Fruit fly (Drosophila melanogaster): ENCODE data around the gene CG7384.

Gene CG7384

dm6 chr2L:10543992-10544391, 33.7 kb upstream of the CG7384 start (continued):
- no peak for TF ChIP-seq YL-1 (GFP tag; optimal IDR thresholded peaks at IDR 0.05)
- no peak for TF ChIP-seq gro (GFP tag; optimal IDR thresholded peaks at IDR 0.05)
- TF ChIP-seq otp (GFP tag; IDR thresholded peaks at IDR 0.05) = no peak
- no peak for TF ChIP-seq sima (GFP tag; optimal IDR thresholded peaks at IDR 0.05)
- no peak for TF ChIP-seq Sry-δ (GFP tag; optimal IDR thresholded peaks at IDR 0.05)
- TF ChIP-seq Usf (GFP tag; optimal IDR thresholded peaks at IDR 0.05) = no peak
- peak; percentile 16 for TF ChIP-seq CG9817 (tag; optimal IDR thresholded peaks at IDR 0.05)
- no peak for TF ChIP-seq CG15514 (GFP tag; optimal IDR thresholded peaks at IDR 0.05)
- no peak for TF ChIP-seq HLH54F (GFP tag; optimal IDR thresholded peaks at IDR 0.05)
- no peak for TF ChIP-seq lmd (GFP tag; IDR thresholded peaks at IDR 0.05)
- TF ChIP-seq Drgx (GFP tag; IDR thresholded peaks at IDR 0.05) = no peak
- TF ChIP-seq nmo (GFP tag; optimal IDR thresholded peaks at IDR 0.05) = no peak
- TF ChIP-seq nau (GFP tag; optimal IDR thresholded peaks at IDR 0.05) = no peak
- TF ChIP-seq CG7839 (tag; optimal IDR thresholded peaks at IDR 0.05) = peak; percentile 16
- TF ChIP-seq CG8388 (GFP tag; optimal IDR thresholded peaks at IDR 0.05) = no peak
- TF ChIP-seq chinmo (GFP tag; IDR thresholded peaks at IDR 0.05; ENCODE audit: partially characterized antibody) = no peak
- TF ChIP-seq Awh (GFP tag; IDR thresholded peaks at IDR 0.05) = no peak
- no peak for TF ChIP-seq CG15601 (tag; optimal IDR thresholded peaks at IDR 0.05)
- 0 out of 2 replicates have a peak, but pooled peaks have one; percentile 22 for TF ChIP-seq Rx (GFP tag; IDR thresholded peaks at IDR 0.05)
- no peak for TF ChIP-seq CG7963 (GFP tag; IDR thresholded peaks at IDR 0.05; ENCODE audit: partially characterized antibody)
- peak; percentile 13 for TF ChIP-seq phol (tag; optimal IDR thresholded peaks at IDR 0.05)
- TF ChIP-seq Side (GFP tag; optimal IDR thresholded peaks at IDR 0.05) = no peak
- no peak for TF ChIP-seq NfI (GFP tag; optimal IDR thresholded peaks at IDR 0.05)
- no peak for TF ChIP-seq CG1792 (GFP tag; optimal IDR thresholded peaks at IDR 0.05)
- TF ChIP-seq caup (GFP tag; optimal IDR thresholded peaks at IDR 0.05; ENCODE audit: severe bottlenecking) = no peak
- TF ChIP-seq Dek (tag; optimal IDR thresholded peaks at IDR 0.05) = no peak
- TF ChIP-seq vvl (GFP tag; IDR thresholded peaks at IDR 0.05) = no peak
- TF ChIP-seq CG9609 (GFP tag; optimal IDR thresholded peaks at IDR 0.05) = no peak
- TF ChIP-seq Fer3 (tag; optimal IDR thresholded peaks at IDR 0.05) = no peak
- TF ChIP-seq zen2 (GFP tag; IDR thresholded peaks at IDR 0.05; ENCODE audit: partially characterized antibody) = no peak
- TF ChIP-seq D19A (tag; optimal IDR thresholded peaks at IDR 0.05) = peak; percentile 55
- TF ChIP-seq emc (GFP tag; optimal IDR thresholded peaks at IDR 0.05) = no peak
- no peak for TF ChIP-seq CG10274 (GFP tag; optimal IDR thresholded peaks at IDR 0.05)
- no peak for TF ChIP-seq CG8478 (optimal IDR thresholded peaks at IDR 0.05)
- no peak for TF ChIP-seq tap (tag; optimal IDR thresholded peaks at IDR 0.05)
- TF ChIP-seq Lhr (GFP tag; optimal IDR thresholded peaks at IDR 0.05) = no peak
- no peak for TF ChIP-seq CG13123 (GFP tag; optimal IDR thresholded peaks at IDR 0.05)
- 0 out of 3 replicates have a peak, but pooled peaks have one; percentile 12 for TF ChIP-seq ci (GFP tag; IDR thresholded peaks at IDR 0.05)
- TF ChIP-seq pita (GFP tag; optimal IDR thresholded peaks at IDR 0.05) = no peak
- no peak for TF ChIP-seq dan (GFP tag; IDR thresholded peaks at IDR 0.05)
- TF ChIP-seq Lim3 (GFP tag; IDR thresholded peaks at IDR 0.05) = no peak
- TF ChIP-seq CG4617 (GFP tag; optimal IDR thresholded peaks at IDR 0.05; ENCODE audit: borderline replicate concordance) = no peak
- TF ChIP-seq CG10462 (GFP tag; optimal IDR thresholded peaks at IDR 0.05) = no peak
- TF ChIP-seq CG17912 (GFP tag; optimal IDR thresholded peaks at IDR 0.05) = no peak
- TF ChIP-seq CG42726 (GFP tag; IDR thresholded peaks at IDR 0.05; ENCODE audit: partially characterized antibody) = no peak
- TF ChIP-seq lab (GFP tag; optimal IDR thresholded peaks at IDR 0.05) = no peak
- no peak for TF ChIP-seq CG18011 (GFP tag; optimal IDR thresholded peaks at IDR 0.05)
- TF ChIP-seq CG4404 (GFP tag; IDR thresholded peaks at IDR 0.05) = no peak
- no peak for TF ChIP-seq CG15011 (GFP tag; optimal IDR thresholded peaks at IDR 0.05)
- no peak for TF ChIP-seq fd96Cb (tag; optimal IDR thresholded peaks at IDR 0.05)
- no peak for TF ChIP-seq CG1529 (GFP tag; optimal IDR thresholded peaks at IDR 0.05)
